Worm (Caenorhabditis elegans): ENCODE measurements around the gene rbg-1.

Gene rbg-1

ce11 chrX:14947355-14947668 lies 36.0 kb upstream of the rbg-1 start:
- no peak for TF ChIP-seq unc-39 (tag; optimal IDR thresholded peaks at IDR 0.05)
- no peak for TF ChIP-seq ama-1 (optimal IDR thresholded peaks at IDR 0.05)
- no peak for TF ChIP-seq skn-1 (tag; optimal IDR thresholded peaks at IDR 0.05)
- no peak for TF ChIP-seq lin-13 (GFP tag; optimal IDR thresholded peaks at IDR 0.05)
- no peak for TF ChIP-seq nhr-237 (tag; optimal IDR thresholded peaks at IDR 0.05)
- TF ChIP-seq lsy-2 (tag; optimal IDR thresholded peaks at IDR 0.05): no peak
- TF ChIP-seq F13H6.1 (tag; optimal IDR thresholded peaks at IDR 0.05): no peak
- no peak for TF ChIP-seq sma-3 (GFP tag; optimal IDR thresholded peaks at IDR 0.05)
- TF ChIP-seq unc-55 (GFP tag; optimal IDR thresholded peaks at IDR 0.05): no peak
- TF ChIP-seq blmp-1 (tag; optimal IDR thresholded peaks at IDR 0.05; ENCODE audit: insufficient read depth): no peak
- TF ChIP-seq ztf-11 (tag; optimal IDR thresholded peaks at IDR 0.05): no peak
- no peak for TF ChIP-seq nhr-6 (tag; optimal IDR thresholded peaks at IDR 0.05)
- TF ChIP-seq sem-4 (tag; optimal IDR thresholded peaks at IDR 0.05): no peak
- TF ChIP-seq nhr-77 (tag; optimal IDR thresholded peaks at IDR 0.05): no peak
- TF ChIP-seq mab-5 (tag; optimal IDR thresholded peaks at IDR 0.05): no peak
- TF ChIP-seq R02D3.7 (tag; optimal IDR thresholded peaks at IDR 0.05): no peak
- TF ChIP-seq elt-3 (tag; optimal IDR thresholded peaks at IDR 0.05): no peak
- no peak for TF ChIP-seq nhr-129 (tag; optimal IDR thresholded peaks at IDR 0.05)

- TF ChIP-seq nhr-25 (tag; optimal IDR thresholded peaks at IDR 0.05) (no peak), snpc-4 (tag; optimal IDR thresholded peaks at IDR 0.05) (no peak), aly-2 (tag; optimal IDR thresholded peaks at IDR 0.05) (no peak), C34F6.9 (tag; optimal IDR thresholded peaks at IDR 0.05) (no peak), unc-55 (GFP tag; optimal IDR thresholded peaks at IDR 0.05) (no peak), fos-1 (tag; optimal IDR thresholded peaks at IDR 0.05) (no peak), lin-11 (tag; optimal IDR thresholded peaks at IDR 0.05) (no peak), crh-2 (tag; optimal IDR thresholded peaks at IDR 0.05) (no peak), ztf-11 (tag; optimal IDR thresholded peaks at IDR 0.05) (no peak), nhr-23 (tag; optimal IDR thresholded peaks at IDR 0.05) (no peak), mdl-1 (tag; optimal IDR thresholded peaks at IDR 0.05) (no peak), zag-1 (tag; optimal IDR thresholded peaks at IDR 0.05) (no peak), peb-1 (tag; optimal IDR thresholded peaks at IDR 0.05) (no peak)
Measured at ce11 chrX:14951797-14952196, 31.5 kb upstream of the rbg-1 start.

ce11 chrX:14954548-14954947 lies 28.8 kb upstream of the rbg-1 start, which contains the start of gene pag-3:
TSS of gene pag-3 (minus strand) at chrX:14954648.
- TF ChIP-seq nhr-23 (tag; optimal IDR thresholded peaks at IDR 0.05): no peak
- no peak for TF ChIP-seq nhr-21 (tag; optimal IDR thresholded peaks at IDR 0.05)
- TF ChIP-seq nhr-25 (tag; optimal IDR thresholded peaks at IDR 0.05): no peak

ce11 chrX:14957176-14957575 lies 26.2 kb upstream of the rbg-1 start:
- TF ChIP-seq skn-1 (tag; optimal IDR thresholded peaks at IDR 0.05) (no peak), gmeb-1 (tag; optimal IDR thresholded peaks at IDR 0.05) (no peak), ztf-4 (tag; optimal IDR thresholded peaks at IDR 0.05) (no peak), aly-2 (tag; optimal IDR thresholded peaks at IDR 0.05) (no peak), Y55F3AM.14 (GFP tag; optimal IDR thresholded peaks at IDR 0.05) (no peak), sma-9 (GFP tag; optimal IDR thresholded peaks at IDR 0.05) (no peak), sma-9 (tag; optimal IDR thresholded peaks at IDR 0.05) (no peak), nhr-77 (tag; optimal IDR thresholded peaks at IDR 0.05) (no peak), C34F6.9 (tag; optimal IDR thresholded peaks at IDR 0.05) (no peak), ceh-82 (tag; optimal IDR thresholded peaks at IDR 0.05) (no peak), F13H6.1 (tag; optimal IDR thresholded peaks at IDR 0.05) (no peak), lsy-2 (tag; optimal IDR thresholded peaks at IDR 0.05) (no peak), sma-3 (GFP tag; optimal IDR thresholded peaks at IDR 0.05) (no peak), nhr-25 (tag; optimal IDR thresholded peaks at IDR 0.05) (no peak), dmd-4 (tag; optimal IDR thresholded peaks at IDR 0.05) (no peak), unc-62 (GFP tag; optimal IDR thresholded peaks at IDR 0.05) (no peak)

ce11 chrX:14958401-14958800 lies 24.9 kb upstream of the rbg-1 start:
- TF ChIP-seq nhr-11 (tag; optimal IDR thresholded peaks at IDR 0.05) (no peak), R02D3.7 (tag; optimal IDR thresholded peaks at IDR 0.05) (no peak), dmd-4 (tag; optimal IDR thresholded peaks at IDR 0.05) (no peak), sma-3 (GFP tag; optimal IDR thresholded peaks at IDR 0.05) (no peak), Y55F3AM.14 (GFP tag; optimal IDR thresholded peaks at IDR 0.05) (no peak), mab-5 (tag; optimal IDR thresholded peaks at IDR 0.05) (no peak), nhr-10 (tag; optimal IDR thresholded peaks at IDR 0.05) (no peak), nhr-6 (tag; optimal IDR thresholded peaks at IDR 0.05) (no peak), lsy-2 (tag; optimal IDR thresholded peaks at IDR 0.05) (no peak), gmeb-1 (tag; optimal IDR thresholded peaks at IDR 0.05) (no peak), ztf-11 (tag; optimal IDR thresholded peaks at IDR 0.05) (no peak), elt-1 (tag; optimal IDR thresholded peaks at IDR 0.05) (no peak), lin-11 (tag; optimal IDR thresholded peaks at IDR 0.05) (no peak), unc-39 (tag; optimal IDR thresholded peaks at IDR 0.05) (no peak), egl-27 (tag; optimal IDR thresholded peaks at IDR 0.05) (no peak), mdl-1 (tag; optimal IDR thresholded peaks at IDR 0.05) (no peak)

Data from whole organism, L2 larva.